Worm (Caenorhabditis elegans) whole organism, L4 larva: Measurements from ENCODE around the gene nas-25.
A peak's percentile ranks its signal among the peaks of the same experiment; 100 is the strongest.

ENCODE experiments used
- D1046.2 ChIP-seq: fragments of 200-800 bp; sonication (Bioruptor generic); IDR thresholded peaks from 2 replicates; pipeline ENCODE4 v1.3.6; 2022; ENCODE audit warnings: missing genetic modification characterization, missing compliant biosample characterization
- F26F4.8 ChIP-seq: fragments of 200-800 bp; sonication (Bioruptor generic); conservative IDR thresholded peaks from 2 replicates; pipeline ENCODE4 v1.3.6; 2022; ENCODE audit warnings: missing genetic modification characterization, missing compliant biosample characterization
- F37D6.2 ChIP-seq: sonication (generic microtip); optimal IDR thresholded peaks from 2 replicates; lab custom pipeline; 2016; ENCODE audit warnings: mild to moderate bottlenecking, missing genetic modification characterization, missing compliant biosample characterization
- F44E2.7 ChIP-seq: fragments of 200-800 bp; sonication (Bioruptor generic); IDR thresholded peaks from 2 replicates; pipeline ENCODE4 v2.1.2; 2022; ENCODE audit warnings: missing genetic modification characterization, missing compliant biosample characterization
- T20F7.1 ChIP-seq: fragments of 200-800 bp; sonication (Bioruptor generic); optimal IDR thresholded peaks from 2 replicates; lab custom pipeline; 2018; ENCODE audit warnings: mild to moderate bottlenecking, missing genetic modification characterization, missing compliant biosample characterization
- T26A8.4 ChIP-seq: fragments of 200-800 bp; sonication (Bioruptor generic); IDR thresholded peaks from 2 replicates; pipeline ENCODE4 v1.3.6; 2022; ENCODE audit warnings: missing genetic modification characterization, missing compliant biosample characterization
- aly-2 ChIP-seq: sonication (generic microtip); optimal IDR thresholded peaks from 2 replicates; lab custom pipeline; 2018; ENCODE audit warnings: missing biosample characterization, missing genetic modification characterization
- ama-1 ChIP-seq: fragments of 150-350 bp; optimal IDR thresholded peaks from 2 replicates; lab custom pipeline; 2014; ENCODE audit warnings: inconsistent platforms, mixed read lengths
- ceh-44 ChIP-seq: fragments of 200-800 bp; sonication (Bioruptor generic); IDR thresholded peaks from 2 replicates; pipeline ENCODE4 v1.3.6; 2022; ENCODE audit warnings: missing genetic modification reagents, missing genetic modification characterization, missing compliant biosample characterization
- ctbp-1 ChIP-seq: fragments of 200-800 bp; sonication (Bioruptor generic); IDR thresholded peaks from 2 replicates; pipeline ENCODE4 v1.3.6; 2022; ENCODE audit warnings: missing genetic modification reagents, missing genetic modification characterization, missing compliant biosample characterization
- daf-12 ChIP-seq: fragments of 150-350 bp; optimal IDR thresholded peaks from 2 replicates; lab custom pipeline; 2014; ENCODE audit warnings: missing biosample characterization, missing genetic modification reagents, missing genetic modification characterization
- daf-19 ChIP-seq: fragments of 200-800 bp; sonication (Bioruptor generic); conservative IDR thresholded peaks from 2 replicates; pipeline ENCODE4 v1.3.6; 2022; ENCODE audit warnings: missing genetic modification characterization, missing compliant biosample characterization
- daf-8 ChIP-seq: fragments of 200-800 bp; sonication (Bioruptor generic); IDR thresholded peaks from 2 replicates; pipeline ENCODE4 v1.3.6; 2022; ENCODE audit warnings: missing genetic modification characterization, missing compliant biosample characterization
- dmd-6 ChIP-seq: fragments of 200-800 bp; sonication (Bioruptor generic); IDR thresholded peaks from 2 replicates; pipeline ENCODE4 v1.3.6; 2022; ENCODE audit warnings: missing genetic modification reagents, missing genetic modification characterization, missing compliant biosample characterization
- dpl-1 ChIP-seq: fragments of 150-350 bp; optimal IDR thresholded peaks from 2 replicates; lab custom pipeline; 2014; ENCODE audit warnings: missing biosample characterization, missing genetic modification reagents, missing genetic modification characterization
- duxl-1 ChIP-seq: sonication (generic microtip); optimal IDR thresholded peaks from 2 replicates; lab custom pipeline; 2016; ENCODE audit warnings: mild to moderate bottlenecking, missing genetic modification characterization, moderate library complexity, missing compliant biosample characterization; ENCODE audit not compliant: poor library complexity
- egl-43 ChIP-seq: fragments of 200-800 bp; sonication (Bioruptor generic); IDR thresholded peaks from 2 replicates; pipeline ENCODE4 v1.3.6; 2022; ENCODE audit warnings: missing genetic modification reagents, missing genetic modification characterization, missing compliant biosample characterization
- gei-8 ChIP-seq: fragments of 200-800 bp; sonication (Bioruptor generic); optimal IDR thresholded peaks from 2 replicates; lab custom pipeline; 2018; ENCODE audit warnings: mild to moderate bottlenecking, missing genetic modification characterization, missing compliant biosample characterization
- lin-29 ChIP-seq: fragments of 200-800 bp; sonication (Bioruptor generic); IDR thresholded peaks from 2 replicates; pipeline ENCODE4 v1.3.6; 2022; ENCODE audit warnings: missing genetic modification reagents, missing genetic modification characterization, missing compliant biosample characterization
- madf-5 ChIP-seq, 2 experiments: fragments of 200-800 bp; sonication (Bioruptor generic); IDR thresholded peaks; 2 replicates each; pipeline ENCODE4 v1.3.6; 2022; ENCODE audit warnings: missing compliant biosample characterization in 2 of 2, missing genetic modification characterization in 2 of 2
- mes-2 ChIP-seq: sonication (generic microtip); optimal IDR thresholded peaks from 2 replicates; lab custom pipeline; 2016; ENCODE audit warnings: missing genotype, mild to moderate bottlenecking, missing genetic modification characterization, missing compliant biosample characterization; ENCODE audit not compliant: poor library complexity, severe bottlenecking
- mxl-3 ChIP-seq: fragments of 200-800 bp; sonication (Bioruptor generic); optimal IDR thresholded peaks from 2 replicates; lab custom pipeline; 2018; ENCODE audit warnings: mild to moderate bottlenecking, missing genetic modification characterization, missing compliant biosample characterization
- nhr-10 ChIP-seq: fragments of 150-350 bp; optimal IDR thresholded peaks from 2 replicates; lab custom pipeline; 2014; ENCODE audit warnings: missing biosample characterization, missing genetic modification characterization
- nhr-25 ChIP-seq: sonication (generic microtip); optimal IDR thresholded peaks from 2 replicates; lab custom pipeline; 2017; ENCODE audit warnings: missing genetic modification characterization, mild to moderate bottlenecking, missing compliant biosample characterization, antibody characterized with exemption, moderate library complexity, borderline replicate concordance; ENCODE audit not compliant: insufficient read depth
- nhr-28 ChIP-seq: fragments of 150-350 bp; optimal IDR thresholded peaks from 2 replicates; lab custom pipeline; 2014; ENCODE audit warnings: missing biosample characterization, missing genetic modification characterization
- nhr-48 ChIP-seq: sonication (generic microtip); optimal IDR thresholded peaks from 2 replicates; lab custom pipeline; 2016; ENCODE audit warnings: mild to moderate bottlenecking, missing genetic modification characterization, missing compliant biosample characterization
- nhr-76 ChIP-seq: fragments of 150-350 bp; optimal IDR thresholded peaks from 2 replicates; lab custom pipeline; 2014; ENCODE audit warnings: missing biosample characterization, missing genetic modification characterization
- nhr-77 ChIP-seq: fragments of 150-350 bp; optimal IDR thresholded peaks from 2 replicates; lab custom pipeline; 2014; ENCODE audit warnings: missing biosample characterization, missing genetic modification characterization
- pha-4 ChIP-seq, 2 experiments: fragments of 150-350 bp in 1 of 2; fragments of 200-800 bp in 1 of 2; sonication (Bioruptor generic) in 1 of 2; IDR thresholded peaks in 1 of 2; optimal IDR thresholded peaks in 1 of 2; 2 replicates each; pipeline versions ENCODE4 v1.3.6 to Lab custom; 2014 to 2022; ENCODE audit warnings: missing genetic modification characterization in 2 of 2, missing genetic modification reagents in 2 of 2, missing biosample characterization in 1 of 2, missing compliant biosample characterization in 1 of 2
- pqm-1 ChIP-seq: sonication (generic microtip); optimal IDR thresholded peaks from 2 replicates; lab custom pipeline; 2017; ENCODE audit warnings: missing biosample characterization, missing genetic modification characterization
- rbr-2 ChIP-seq: sonication (generic microtip); optimal IDR thresholded peaks from 2 replicates; lab custom pipeline; 2016; ENCODE audit warnings: missing genotype, missing genetic modification characterization, missing compliant biosample characterization
- set-16 ChIP-seq: fragments of 200-800 bp; sonication (Bioruptor generic); IDR thresholded peaks from 2 replicates; pipeline ENCODE4 v1.3.6; 2022; ENCODE audit warnings: missing genetic modification reagents, missing genetic modification characterization, missing compliant biosample characterization
- snpc-4 ChIP-seq: fragments of 150-350 bp; optimal IDR thresholded peaks from 2 replicates; lab custom pipeline; 2014; ENCODE audit warnings: missing biosample characterization, missing genetic modification characterization
- spr-1 ChIP-seq: sonication (generic microtip); optimal IDR thresholded peaks from 2 replicates; lab custom pipeline; 2016; ENCODE audit warnings: mild to moderate bottlenecking, missing genetic modification characterization, missing compliant biosample characterization
- spr-3 ChIP-seq: fragments of 200-800 bp; sonication (Bioruptor generic); optimal IDR thresholded peaks from 2 replicates; lab custom pipeline; 2018; ENCODE audit warnings: mild to moderate bottlenecking, missing genetic modification characterization, missing compliant biosample characterization
- tag-97 ChIP-seq: fragments of 200-800 bp; sonication (Bioruptor generic); IDR thresholded peaks from 2 replicates; pipeline ENCODE4 v1.3.6; 2022; ENCODE audit warnings: missing genetic modification characterization, missing compliant biosample characterization
- tra-1 ChIP-seq: fragments of 200-800 bp; sonication (Bioruptor generic); IDR thresholded peaks from 2 replicates; pipeline ENCODE4 v1.3.6; 2022; ENCODE audit warnings: missing genetic modification reagents, missing genetic modification characterization, missing compliant biosample characterization
- unc-39 ChIP-seq: sonication (generic microtip); optimal IDR thresholded peaks from 2 replicates; lab custom pipeline; 2017; ENCODE audit warnings: missing biosample characterization, missing genetic modification characterization
- unc-62 ChIP-seq, 3 experiments: fragments of 150-350 bp in 1 of 3; sonication (generic microtip); optimal IDR thresholded peaks in 2 of 3; peaks in 1 of 3; 1 replicate in 1 of 3; 2 replicates in 2 of 3; lab custom pipeline; 2014 to 2017; ENCODE audit warnings: missing biosample characterization in 3 of 3, missing genetic modification characterization in 3 of 3, missing genetic modification reagents in 3 of 3, missing genotype in 1 of 3
- zfp-3 ChIP-seq: fragments of 200-800 bp; sonication (Bioruptor generic); conservative IDR thresholded peaks from 2 replicates; pipeline ENCODE4 v1.3.6; 2022; ENCODE audit warnings: missing genetic modification reagents, missing genetic modification characterization, missing compliant biosample characterization
- zip-2 ChIP-seq: fragments of 150-350 bp; optimal IDR thresholded peaks from 2 replicates; lab custom pipeline; 2014; ENCODE audit warnings: missing biosample characterization, missing genetic modification characterization
- ztf-11 ChIP-seq: fragments of 150-350 bp; optimal IDR thresholded peaks from 2 replicates; lab custom pipeline; 2014; ENCODE audit warnings: missing biosample characterization, missing genetic modification characterization

Gene nas-25

DNA sequence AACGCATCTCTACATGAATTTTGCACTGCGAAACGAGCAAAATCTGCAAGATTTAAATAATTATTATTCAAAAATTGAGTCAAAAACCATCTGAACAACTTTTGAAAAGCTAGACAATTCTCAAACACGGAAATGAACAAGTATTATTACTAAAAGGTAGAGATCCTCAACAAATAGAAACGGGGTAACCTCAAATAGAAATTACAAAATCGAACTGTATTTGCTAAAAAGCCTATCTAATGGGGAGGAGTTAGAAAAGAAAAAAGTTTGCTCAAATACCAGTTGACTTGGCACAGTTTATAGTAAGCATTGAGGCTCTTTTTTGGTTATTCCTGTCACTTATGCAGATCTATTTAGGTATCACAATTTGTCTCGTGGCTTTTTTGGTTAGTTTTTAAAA lies at the start of gene nas-25:
TSS of gene nas-25 (plus strand) at position 301 of the 400 bp plus-strand sequence.
- TF ChIP-seq gei-8 (GFP tag; lab: Kevin White, UChicago) (no peak), ceh-44 (no peak), aly-2 (no peak), dmd-6 (GFP tag; lab: Robert Waterston, UW) (no peak), tra-1 (GFP tag; lab: Robert Waterston, UW) (no peak), daf-12 (no peak), tag-97 (GFP tag; lab: Robert Waterston, UW) (no peak), set-16 (GFP tag; lab: Robert Waterston, UW) (no peak), egl-43 (GFP tag; lab: Robert Waterston, UW) (no peak), duxl-1 (tag; lab: Kevin White, UChicago) (no peak), unc-39 (tag; lab: Kevin White, UChicago) (no peak), nhr-28 (no peak), zfp-3 (no peak), unc-62 (GFP tag; optimal IDR thresholded peaks at IDR 0.05 in 1 of 2; lab: Kevin White, UChicago) (no peak), unc-62 (tag; optimal IDR thresholded peaks at IDR 0.05; lab: Kevin White, UChicago) (no peak)

DNA sequence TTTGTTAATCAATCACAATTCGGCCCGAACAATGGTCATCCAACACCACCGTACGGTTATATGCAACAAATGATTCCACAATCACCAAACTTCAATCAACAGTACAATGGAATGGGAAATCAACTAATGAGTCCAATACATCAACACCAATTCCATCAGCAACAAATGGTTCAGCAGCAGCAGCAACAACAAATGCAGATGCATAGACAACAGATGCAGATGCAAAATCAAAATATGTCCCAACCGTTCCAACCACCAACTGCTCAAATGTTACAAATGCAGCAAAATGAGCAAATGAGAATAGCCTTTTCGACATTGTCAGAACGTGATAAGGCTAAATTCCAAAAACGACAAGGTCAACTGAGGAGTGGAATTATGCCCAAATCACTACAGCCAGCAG lies 49.4 kb upstream of the nas-25 start:
- TF ChIP-seq unc-62 (GFP tag; optimal IDR thresholded peaks at IDR 0.05 in 1 of 2; lab: Kevin White, UChicago) (peak in 1 of 2 experiments; percentile 93), unc-62 (tag; optimal IDR thresholded peaks at IDR 0.05; lab: Kevin White, UChicago) (no peak), daf-8 (GFP tag; lab: Robert Waterston, UW) (no peak)
- TF ChIP-seq, all 104 proteins: peak for 1

DNA sequence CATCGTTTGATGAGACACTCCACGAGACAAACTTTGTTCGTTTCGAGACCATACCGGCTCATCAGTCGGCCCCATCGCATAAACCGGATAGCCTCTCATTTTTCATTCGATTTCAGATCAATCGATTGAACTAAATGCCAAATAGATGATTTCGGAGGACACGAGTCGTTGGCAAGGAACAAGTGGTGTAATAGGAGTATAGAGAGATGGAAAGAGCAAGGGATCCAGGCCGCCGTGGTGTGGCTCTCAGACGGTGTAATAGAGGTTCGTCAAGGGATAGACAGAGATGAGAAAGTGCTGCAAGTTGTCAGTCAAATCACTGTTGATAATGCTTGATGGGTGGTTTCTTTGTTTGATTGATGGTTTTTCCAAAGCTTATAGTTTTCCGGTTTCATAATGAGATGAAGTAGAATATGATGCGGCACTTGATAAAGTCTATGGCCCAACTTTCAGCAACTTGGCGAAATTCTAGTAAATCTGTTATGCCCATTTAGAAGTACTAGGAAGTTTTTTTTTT lies 42.4 kb upstream of the nas-25 start, which contains the start of gene sgn-1:
TSS of gene sgn-1 (minus strand) at position 220 of the 517 bp plus-strand sequence.
- TF ChIP-seq mxl-3 (peak; percentile 6), spr-3 (GFP tag; lab: Kevin White, UChicago) (no peak), unc-62 (GFP tag; optimal IDR thresholded peaks at IDR 0.05 in 1 of 2; lab: Kevin White, UChicago) (peak in 1 of 2 experiments; percentile 40), unc-62 (tag; optimal IDR thresholded peaks at IDR 0.05; lab: Kevin White, UChicago) (no peak)

DNA sequence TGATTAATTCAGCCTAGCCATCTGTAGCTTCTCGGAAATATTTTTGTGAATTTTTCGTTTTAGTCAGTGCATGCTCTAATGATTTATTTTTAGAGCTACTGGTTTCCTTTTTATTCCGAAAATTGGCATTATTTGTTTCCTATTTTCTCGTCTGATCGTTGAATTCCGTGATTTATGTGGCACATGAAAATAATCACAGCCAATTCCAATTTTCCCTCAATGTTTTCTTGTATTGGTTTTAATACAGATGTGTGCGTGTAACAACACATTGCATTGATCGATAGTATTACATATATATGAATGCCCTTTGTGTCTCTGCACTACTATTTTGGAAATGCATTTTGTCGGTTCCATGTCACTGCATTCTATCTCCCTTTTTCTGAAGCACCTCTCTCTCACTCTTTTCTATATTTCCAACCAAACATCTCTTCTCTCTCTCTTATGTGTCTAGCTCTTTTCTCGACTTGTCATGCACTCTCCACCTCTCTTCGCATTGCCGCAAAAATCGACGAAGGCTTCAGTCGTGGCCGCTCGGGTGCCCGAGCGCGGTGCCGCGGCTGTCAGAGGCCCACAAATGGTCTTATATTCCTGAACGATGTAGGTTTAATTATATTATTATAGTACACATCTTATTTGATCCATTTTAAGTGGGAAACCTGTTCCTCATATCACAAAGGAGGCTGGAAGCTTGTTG lies 41.5 kb upstream of the nas-25 start:
- TF ChIP-seq nhr-25 (tag; lab: Kevin White, UChicago) (no peak), nhr-10 (tag; lab: Kevin White, UChicago) (no peak), F26F4.8 (no peak), nhr-76 (tag; lab: Kevin White, UChicago) (no peak), madf-5 (GFP tag; IDR thresholded peaks at IDR 0.05; lab: Robert Waterston, UW) (no peak), mes-2 (tag; lab: Kevin White, UChicago) (peak; percentile 26), daf-19 (GFP tag; lab: Robert Waterston, UW) (no peak), snpc-4 (tag; lab: Kevin White, UChicago) (no peak), ceh-44 (no peak), lin-29 (GFP tag; lab: Robert Waterston, UW) (no peak), zip-2 (tag; lab: Kevin White, UChicago) (no peak), nhr-77 (no peak), dpl-1 (GFP tag; lab: Kevin White, UChicago) (no peak), ama-1 (lab: Kevin White, UChicago) (peak; percentile 94), F44E2.7 (GFP tag; lab: Robert Waterston, UW) (no peak), ztf-11 (no peak), T26A8.4 (GFP tag; lab: Robert Waterston, UW) (no peak), F37D6.2 (tag; lab: Kevin White, UChicago) (no peak), nhr-48 (tag; lab: Kevin White, UChicago) (no peak), pha-4 (GFP tag; IDR thresholded peaks at IDR 0.05; lab: Robert Waterston, UW) (no peak), pha-4 (tag; optimal IDR thresholded peaks at IDR 0.05; lab: Kevin White, UChicago) (no peak), egl-43 (GFP tag; lab: Robert Waterston, UW) (no peak), nhr-28 (peak; percentile 16), rbr-2 (tag; lab: Kevin White, UChicago) (peak; percentile 47), spr-1 (tag; lab: Kevin White, UChicago) (no peak), pqm-1 (no peak), D1046.2 (no peak), T20F7.1 (GFP tag; lab: Kevin White, UChicago) (no peak), unc-62 (GFP tag; optimal IDR thresholded peaks at IDR 0.05 in 1 of 2; lab: Kevin White, UChicago) (peak in 1 of 2 experiments; percentile 85), unc-62 (tag; optimal IDR thresholded peaks at IDR 0.05; lab: Kevin White, UChicago) (no peak), ctbp-1 (GFP tag; lab: Robert Waterston, UW) (peak; percentile 59; the same call in 1 of the 2 replicates)
